Fruit fly (Drosophila melanogaster) S2 (cell line): Measurements from ENCODE around the gene Reg-2.

Experiments
- CG8478 ChIP-seq: fragments of >200 bp; optimal IDR thresholded peaks from 2 replicates; lab custom pipeline; 2018
- CTCF ChIP-seq, 2 experiments: fragments of >200 bp; optimal IDR thresholded peaks; 2 replicates each; lab custom pipeline; 2018

DNA sequence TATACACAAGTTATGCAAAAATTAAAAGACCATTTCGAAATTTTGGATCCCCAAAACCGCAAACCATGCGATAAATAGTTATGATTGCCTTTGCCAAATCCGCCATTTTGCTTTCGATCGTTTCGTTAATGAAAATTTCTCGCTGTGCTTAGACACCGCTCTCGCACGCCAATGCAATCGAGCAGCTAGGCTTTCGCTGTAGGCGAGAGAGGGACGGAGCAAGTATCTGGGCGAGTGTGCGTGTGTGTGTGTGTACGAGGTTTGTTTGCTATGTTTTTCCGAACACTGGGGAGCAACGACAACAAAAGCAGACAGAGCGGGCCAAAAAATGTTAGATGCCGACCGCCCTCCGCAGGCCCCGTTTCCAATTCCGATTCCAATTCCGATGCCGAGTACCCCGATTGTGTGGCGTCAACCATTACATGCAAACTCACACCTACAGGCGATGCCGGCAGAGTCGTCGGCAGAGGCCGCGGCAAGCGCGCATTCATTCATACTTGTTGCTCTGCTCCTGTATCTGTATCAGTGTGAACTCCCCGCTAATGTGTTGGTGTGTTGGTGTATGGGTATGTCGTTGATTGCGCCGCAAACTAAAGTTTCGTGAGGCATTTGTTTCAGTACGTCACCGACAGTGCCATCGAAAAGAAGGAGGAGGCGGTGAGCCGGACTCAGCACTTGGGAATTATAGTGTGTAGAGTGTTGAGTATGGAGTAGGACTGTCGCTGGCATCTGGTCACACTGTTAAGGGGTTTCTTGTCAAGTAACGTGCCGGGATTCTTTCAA is 21.6 kb upstream of the Reg-2 start:
- TF ChIP-seq CTCF (optimal IDR thresholded peaks at IDR 0.05; lab: Kevin White, UChicago) (no peak), CG8478 (no peak)
